Fruit fly (Drosophila melanogaster) whole organism, embryonic: ENCODE data around the gene CG32388.

Source experiments
- Atf3 ChIP-seq: fragments of 200-800 bp; sonication (Bioruptor generic); optimal IDR thresholded peaks from 3 replicates; lab custom pipeline; 2016; ENCODE audit warnings: missing biosample characterization, missing genetic modification characterization
- CG10979 ChIP-seq: fragments of 200-800 bp; sonication (Bioruptor generic); optimal IDR thresholded peaks from 2 replicates; lab custom pipeline; 2018; ENCODE audit warnings: missing biosample characterization, mild to moderate bottlenecking, missing genetic modification characterization, moderate library complexity
- CG12071 ChIP-seq: fragments of 200-800 bp; sonication (Bioruptor generic); optimal IDR thresholded peaks from 3 replicates; lab custom pipeline; 2018; ENCODE audit warnings: missing biosample characterization, mild to moderate bottlenecking, missing genetic modification characterization
- CG13123 ChIP-seq: fragments of 200-800 bp; sonication (Bioruptor generic); optimal IDR thresholded peaks from 2 replicates; lab custom pipeline; 2016; ENCODE audit warnings: missing biosample characterization, missing genetic modification characterization
- CG16779 ChIP-seq: fragments of 200-800 bp; sonication (Bioruptor generic); IDR thresholded peaks from 2 replicates; pipeline ENCODE4 v1.3.6; 2022; ENCODE audit warnings: missing biosample characterization, missing genetic modification characterization
- CG1832 ChIP-seq: fragments of 200-800 bp; sonication (Bioruptor generic); optimal IDR thresholded peaks from 2 replicates; lab custom pipeline; 2017; ENCODE audit warnings: missing biosample characterization, mild to moderate bottlenecking, missing genetic modification characterization, inconsistent platforms
- CG2875 ChIP-seq: fragments of 200-800 bp; sonication (Bioruptor generic); optimal IDR thresholded peaks from 2 replicates; lab custom pipeline; 2017; ENCODE audit warnings: missing biosample characterization, mild to moderate bottlenecking, missing genetic modification characterization, missing genetic modification reagents
- CG32532 ChIP-seq: fragments of 200-800 bp; sonication (Bioruptor generic); IDR thresholded peaks from 2 replicates; pipeline ENCODE4 v1.3.6; 2022; ENCODE audit warnings: missing biosample characterization, missing genetic modification characterization
- CG4360 ChIP-seq: fragments of 200-800 bp; sonication (Bioruptor generic); IDR thresholded peaks from 2 replicates; pipeline ENCODE4 v1.3.6; 2022; ENCODE audit warnings: missing biosample characterization, missing genetic modification characterization
- CG4404 ChIP-seq: fragments of 200-800 bp; sonication (Bioruptor generic); IDR thresholded peaks from 2 replicates; pipeline ENCODE4 v1.3.6; 2022; ENCODE audit warnings: missing biosample characterization, missing genetic modification characterization
- CG4424 ChIP-seq: fragments of 200-800 bp; sonication (Bioruptor generic); optimal IDR thresholded peaks from 3 replicates; lab custom pipeline; 2016; ENCODE audit warnings: missing biosample characterization, missing genetic modification characterization
- CG6175 ChIP-seq: fragments of 200-800 bp; sonication (Bioruptor generic); IDR thresholded peaks from 3 replicates; pipeline ENCODE4 v1.3.6; 2022; ENCODE audit warnings: missing biosample characterization, missing genetic modification characterization
- CG7786 ChIP-seq: fragments of 200-800 bp; sonication (Bioruptor generic); optimal IDR thresholded peaks from 2 replicates; lab custom pipeline; 2016; ENCODE audit warnings: missing biosample characterization, missing genetic modification characterization
- CG8281 ChIP-seq: fragments of 200-800 bp; sonication (Bioruptor generic); optimal IDR thresholded peaks from 2 replicates; lab custom pipeline; 2018; ENCODE audit warnings: missing biosample characterization, mild to moderate bottlenecking, missing genetic modification characterization, moderate library complexity
- CG8765 ChIP-seq: fragments of 200-800 bp; sonication (Bioruptor generic); IDR thresholded peaks from 2 replicates; pipeline ENCODE4 v1.3.6; 2022; ENCODE audit warnings: missing biosample characterization, missing genetic modification characterization
- CG9876 ChIP-seq: fragments of 200-800 bp; sonication (Bioruptor generic); optimal IDR thresholded peaks from 2 replicates; lab custom pipeline; 2016; ENCODE audit warnings: missing biosample characterization, missing genetic modification characterization
- CrebB ChIP-seq: fragments of 200-800 bp; sonication (Bioruptor generic); optimal IDR thresholded peaks from 3 replicates; lab custom pipeline; 2018; ENCODE audit warnings: missing biosample characterization, mild to moderate bottlenecking, missing genetic modification characterization
- D19A ChIP-seq: fragments of 200-800 bp; optimal IDR thresholded peaks from 3 replicates; lab custom pipeline; 2019; ENCODE audit warnings: missing biosample characterization, mild to moderate bottlenecking, missing genetic modification characterization, moderate library complexity
- Ets65A ChIP-seq: fragments of 200-800 bp; sonication (Bioruptor generic); peaks from one replicate; lab custom pipeline; 2016; ENCODE audit warnings: missing biosample characterization, missing genetic modification characterization
- HLH4C ChIP-seq: fragments of 200-800 bp; sonication (Bioruptor generic); IDR thresholded peaks from 3 replicates; pipeline ENCODE4 v1.3.6; 2022; ENCODE audit warnings: missing biosample characterization, missing genetic modification characterization; ENCODE audit not compliant: partially characterized antibody
- HLH54F ChIP-seq: fragments of 200-800 bp; sonication (Bioruptor generic); optimal IDR thresholded peaks from 3 replicates; lab custom pipeline; 2016; ENCODE audit warnings: missing biosample characterization, missing genetic modification characterization
- Hr51 ChIP-seq, 2 experiments: fragments of 200-800 bp; sonication (Bioruptor generic); optimal IDR thresholded peaks; 2 replicates in 1 of 2; 3 replicates in 1 of 2; lab custom pipeline; 2016 to 2018; ENCODE audit warnings: missing biosample characterization in 2 of 2, missing genetic modification characterization in 2 of 2, mild to moderate bottlenecking in 1 of 2, moderate library complexity in 1 of 2
- Jarid2 ChIP-seq: fragments of 200-800 bp; sonication (Bioruptor generic); optimal IDR thresholded peaks from 3 replicates; lab custom pipeline; 2017; ENCODE audit warnings: mild to moderate bottlenecking, missing biosample characterization, missing genetic modification reagents, missing genetic modification characterization
- Nf-YA ChIP-seq: fragments of 200-800 bp; sonication (Bioruptor generic); IDR thresholded peaks from 2 replicates; pipeline ENCODE4 v1.3.6; 2022; ENCODE audit warnings: missing biosample characterization, missing genetic modification characterization
- NfI ChIP-seq: fragments of 200-800 bp; sonication (Bioruptor generic); optimal IDR thresholded peaks from 3 replicates; lab custom pipeline; 2018; ENCODE audit warnings: missing biosample characterization, mild to moderate bottlenecking, missing genetic modification characterization, moderate library complexity
- Opbp ChIP-seq: fragments of 200-800 bp; sonication (Bioruptor generic); IDR thresholded peaks from 3 replicates; pipeline ENCODE4 v1.3.6; 2022; ENCODE audit warnings: missing biosample characterization, missing genetic modification characterization; ENCODE audit not compliant: partially characterized antibody
- Pdp1 ChIP-seq, 2 experiments: fragments of 200-800 bp; sonication (Bioruptor generic); optimal IDR thresholded peaks; 3 replicates each; lab custom pipeline; 2016; ENCODE audit warnings: missing biosample characterization in 2 of 2, missing genetic modification characterization in 2 of 2, mild to moderate bottlenecking in 1 of 2, moderate library complexity in 1 of 2
- Side ChIP-seq: fragments of 200-800 bp; sonication (Bioruptor generic); optimal IDR thresholded peaks from 2 replicates; lab custom pipeline; 2016; ENCODE audit warnings: missing biosample characterization, missing genetic modification characterization
- Sry-β ChIP-seq: fragments of 200-800 bp; sonication (Bioruptor generic); optimal IDR thresholded peaks from 2 replicates; lab custom pipeline; 2018; ENCODE audit warnings: missing biosample characterization, mild to moderate bottlenecking, missing genetic modification characterization, moderate library complexity
- Tbp ChIP-seq: fragments of >200 bp; optimal IDR thresholded peaks from 2 replicates; lab custom pipeline; 2018; ENCODE audit warnings: missing biosample characterization, missing genetic modification characterization
- Trl ChIP-seq, 3 experiments: fragments of >200 bp in 2 of 3; fragments of 200-800 bp in 1 of 3; sonication (Bioruptor generic) in 1 of 3; optimal IDR thresholded peaks; 2 replicates in 1 of 3; 3 replicates in 2 of 3; lab custom pipeline; 2016 to 2017; ENCODE audit warnings: missing biosample characterization in 1 of 3, missing genetic modification characterization in 1 of 3
- ab ChIP-seq: fragments of 200-800 bp; sonication (Bioruptor generic); optimal IDR thresholded peaks from 2 replicates; lab custom pipeline; 2016; ENCODE audit warnings: missing biosample characterization, missing genetic modification characterization
- amos ChIP-seq: fragments of 200-800 bp; sonication (Bioruptor generic); IDR thresholded peaks from 2 replicates; pipeline ENCODE4 v1.3.6; 2022; ENCODE audit warnings: missing biosample characterization, missing genetic modification characterization; ENCODE audit not compliant: partially characterized antibody
- cad ChIP-seq: fragments of >200 bp; optimal IDR thresholded peaks from 2 replicates; lab custom pipeline; 2017; ENCODE audit warnings: missing biosample characterization, missing genetic modification characterization
- croc ChIP-seq: fragments of 200-800 bp; sonication (Bioruptor generic); conservative IDR thresholded peaks from 3 replicates; pipeline ENCODE4 v1.3.6; 2022; ENCODE audit warnings: missing biosample characterization, missing genetic modification characterization
- dmrt99B ChIP-seq: fragments of 200-800 bp; sonication (Bioruptor generic); optimal IDR thresholded peaks from 2 replicates; lab custom pipeline; 2018; ENCODE audit warnings: missing biosample characterization, mild to moderate bottlenecking, missing genetic modification characterization, moderate library complexity
- eve ChIP-seq, 2 experiments: fragments of >200 bp; optimal IDR thresholded peaks; 2 replicates each; lab custom pipeline; 2017; ENCODE audit warnings: missing biosample characterization in 2 of 2, missing genetic modification characterization in 2 of 2
- gem ChIP-seq: fragments of 200-800 bp; sonication (Bioruptor generic); optimal IDR thresholded peaks from 2 replicates; lab custom pipeline; 2019; ENCODE audit warnings: missing biosample characterization, mild to moderate bottlenecking, missing genetic modification characterization, moderate library complexity
- hkb ChIP-seq, 2 experiments: fragments of 200-800 bp in 1 of 2; fragments of >200 bp in 1 of 2; sonication (Bioruptor generic) in 1 of 2; IDR thresholded peaks in 1 of 2; optimal IDR thresholded peaks in 1 of 2; 2 replicates each; pipeline versions ENCODE4 v1.3.6 to Lab custom; 2017 to 2022; ENCODE audit warnings: missing biosample characterization in 1 of 2, missing genetic modification characterization in 1 of 2
- kah ChIP-seq: fragments of 200-800 bp; sonication (Bioruptor generic); optimal IDR thresholded peaks from 2 replicates; lab custom pipeline; 2018; ENCODE audit warnings: missing biosample characterization, mild to moderate bottlenecking, missing genetic modification characterization
- lilli ChIP-seq: fragments of 200-800 bp; sonication (Bioruptor generic); optimal IDR thresholded peaks from 3 replicates; lab custom pipeline; 2016; ENCODE audit warnings: missing biosample characterization, missing genetic modification characterization
- lmd ChIP-seq: fragments of 200-800 bp; sonication (Bioruptor generic); IDR thresholded peaks from 2 replicates; pipeline ENCODE4 v1.3.6; 2022; ENCODE audit warnings: missing biosample characterization, missing genetic modification characterization
- pho ChIP-seq: fragments of 200-800 bp; sonication (Bioruptor generic); optimal IDR thresholded peaks from 2 replicates; lab custom pipeline; 2016; ENCODE audit warnings: missing biosample characterization, missing genetic modification characterization
- prd ChIP-seq, 3 experiments: fragments of >200 bp in 2 of 3; fragments of 200-800 bp in 1 of 3; sonication (Bioruptor generic) in 1 of 3; optimal IDR thresholded peaks in 2 of 3; IDR thresholded peaks in 1 of 3; 2 replicates in 2 of 3; 3 replicates in 1 of 3; pipeline versions ENCODE4 v1.3.6 to Lab custom; 2017 to 2022; ENCODE audit warnings: missing biosample characterization in 1 of 3, missing genetic modification characterization in 1 of 3
- rib ChIP-seq: fragments of 200-800 bp; sonication (Bioruptor generic); IDR thresholded peaks from 2 replicates; pipeline ENCODE4 v1.3.6; 2022; ENCODE audit warnings: missing biosample characterization, missing genetic modification characterization
- seq ChIP-seq: fragments of 200-800 bp; sonication (Bioruptor generic); IDR thresholded peaks from 2 replicates; pipeline ENCODE4 v1.3.6; 2022; ENCODE audit warnings: missing biosample characterization, missing genetic modification characterization
- sima ChIP-seq: fragments of 200-800 bp; sonication (Bioruptor generic); optimal IDR thresholded peaks from 2 replicates; lab custom pipeline; 2016; ENCODE audit warnings: missing biosample characterization, missing genetic modification characterization
- tin ChIP-seq: fragments of 200-800 bp; sonication (Bioruptor generic); optimal IDR thresholded peaks from 3 replicates; lab custom pipeline; 2016; ENCODE audit warnings: missing biosample characterization, missing genetic modification characterization
- ttk ChIP-seq: fragments of 200-800 bp; sonication (Bioruptor generic); IDR thresholded peaks from 2 replicates; pipeline ENCODE4 v2.1.2; 2022; ENCODE audit warnings: missing biosample characterization, missing genetic modification characterization
- vnd ChIP-seq: fragments of 200-800 bp; sonication (Bioruptor generic); IDR thresholded peaks from 3 replicates; pipeline ENCODE4 v1.3.6; 2022; ENCODE audit warnings: missing biosample characterization, missing genetic modification characterization; ENCODE audit not compliant: partially characterized antibody

The CG32388 gene

DNA sequence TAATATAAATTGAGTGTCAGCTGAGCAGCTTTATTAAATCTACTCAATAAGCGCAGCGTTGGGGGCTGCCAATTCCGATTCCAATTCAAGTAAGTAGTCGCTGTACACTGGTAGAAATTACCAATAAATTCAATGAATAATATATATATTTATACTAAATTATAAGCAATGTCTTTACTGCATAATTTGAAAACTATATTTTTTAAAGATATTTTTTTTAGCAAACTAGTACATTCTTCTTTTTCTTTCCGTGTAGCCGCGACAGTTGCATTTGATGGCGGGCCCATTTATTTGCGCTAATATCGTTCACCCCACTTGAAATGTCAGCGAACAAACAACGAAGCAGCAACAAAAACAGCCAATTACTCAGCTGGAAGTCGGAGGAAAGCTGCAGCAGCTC, 7.0 kb downstream of the CG32388 start (continued):
- TF ChIP-seq Trl (optimal IDR thresholded peaks at IDR 0.05; lab: Kevin White, UChicago) (no peak), Trl (GFP tag; optimal IDR thresholded peaks at IDR 0.05; lab: Kevin White, UChicago) (no peak), CG10979 (peak; percentile 73), CG16779 (GFP tag; lab: Robert Waterston, UW) (no peak), Pdp1 (GFP tag; optimal IDR thresholded peaks at IDR 0.05; lab: Kevin White, UChicago) (no peak), tin (peak; percentile 66), CG7786 (GFP tag; lab: Kevin White, UChicago) (no peak), Side (GFP tag; lab: Kevin White, UChicago) (no peak), cad (GFP tag; lab: Kevin White, UChicago) (no peak), eve (GFP tag; optimal IDR thresholded peaks at IDR 0.05; lab: Kevin White, UChicago) (no peak), NfI (GFP tag; lab: Kevin White, UChicago) (peak; percentile 30), CG6175 (GFP tag; lab: Robert Waterston, UW) (no peak), CG12071 (no peak), CG1832 (GFP tag; lab: Kevin White, UChicago) (no peak), CG9876 (GFP tag; lab: Kevin White, UChicago) (no peak), Hr51 (GFP tag; optimal IDR thresholded peaks at IDR 0.05; lab: Kevin White, UChicago) (peak in 1 of 2 experiments; percentile 76), dmrt99B (peak; percentile 74), rib (no peak), hkb (optimal IDR thresholded peaks at IDR 0.05; lab: Kevin White, UChicago) (no peak), hkb (GFP tag; IDR thresholded peaks at IDR 0.05; lab: Robert Waterston, UW) (peak; percentile 79), CrebB (tag; lab: Kevin White, UChicago) (no peak), prd (optimal IDR thresholded peaks at IDR 0.05; lab: Kevin White, UChicago) (no peak), prd (GFP tag; IDR thresholded peaks at IDR 0.05; lab: Robert Waterston, UW) (peak; percentile 72), Opbp (no peak), amos (no peak), sima (GFP tag; lab: Kevin White, UChicago) (no peak), Ets65A (no peak), Jarid2 (GFP tag; lab: Kevin White, UChicago) (peak; percentile 8), HLH54F (GFP tag; lab: Kevin White, UChicago) (no peak), ab (GFP tag; lab: Kevin White, UChicago) (no peak), CG4360 (no peak), ttk (GFP tag; lab: Robert Waterston, UW) (peak; percentile 58; the same call in 1 of the 2 replicates), Tbp (GFP tag; lab: Kevin White, UChicago) (no peak), seq (GFP tag; lab: Robert Waterston, UW) (peak; percentile 62), croc (peak; percentile 40; the same call in 2 of the 3 replicates), kah (GFP tag; lab: Kevin White, UChicago) (peak; percentile 19), vnd (GFP tag; lab: Robert Waterston, UW) (no peak), CG8281 (no peak), Sry-β (no peak), CG8765 (GFP tag; lab: Robert Waterston, UW) (no peak), CG13123 (GFP tag; lab: Kevin White, UChicago) (no peak), gem (peak; percentile 79), CG2875 (GFP tag; lab: Kevin White, UChicago) (peak; percentile 51), Nf-YA (GFP tag; lab: Robert Waterston, UW) (0 out of 2 replicates have a peak, but pooled peaks have one; percentile 42), CG4424 (GFP tag; lab: Kevin White, UChicago) (peak; percentile 61), pho (GFP tag; lab: Kevin White, UChicago) (no peak), HLH4C (GFP tag; lab: Robert Waterston, UW) (no peak), CG4404 (GFP tag; lab: Robert Waterston, UW) (0 out of 2 replicates have a peak, but pooled peaks have one; percentile 29), Atf3 (GFP tag; lab: Kevin White, UChicago) (no peak), CG32532 (peak; percentile 44; the same call in 1 of the 2 replicates), lmd (peak; percentile 58), lilli (GFP tag; lab: Kevin White, UChicago) (peak; percentile 3), D19A (tag; lab: Kevin White, UChicago) (no peak)
